Worm (Caenorhabditis elegans) whole organism, mixed stage, embryonic: Measurements from ENCODE around the gene sru-22.

Source experiments
- ceh-39 ChIP-seq: fragments of 150-350 bp; optimal IDR thresholded peaks from 2 replicates; lab custom pipeline; 2014; ENCODE audit warnings: missing biosample characterization, missing genetic modification characterization
- ceh-43 ChIP-seq: fragments of 200-800 bp; sonication (Bioruptor generic); optimal IDR thresholded peaks from 2 replicates; lab custom pipeline; 2018; ENCODE audit warnings: mild to moderate bottlenecking, missing genetic modification characterization, moderate library complexity, missing compliant biosample characterization
- ceh-83 ChIP-seq: fragments of 200-800 bp; sonication (Bioruptor generic); optimal IDR thresholded peaks from 2 replicates; lab custom pipeline; 2018; ENCODE audit warnings: mild to moderate bottlenecking, missing genetic modification characterization, missing compliant biosample characterization
- ces-1 ChIP-seq: fragments of 150-350 bp; optimal IDR thresholded peaks from 2 replicates; lab custom pipeline; 2014; ENCODE audit warnings: missing biosample characterization, missing genetic modification reagents, missing genetic modification characterization
- cnd-1 ChIP-seq: fragments of 200-800 bp; sonication (Bioruptor generic); optimal IDR thresholded peaks from 2 replicates; lab custom pipeline; 2018; ENCODE audit warnings: mild to moderate bottlenecking, missing genetic modification characterization, missing compliant biosample characterization
- drap-1 ChIP-seq: fragments of 200-800 bp; sonication (Bioruptor generic); optimal IDR thresholded peaks from 3 replicates; lab custom pipeline; 2018; ENCODE audit warnings: mild to moderate bottlenecking, missing genetic modification characterization, missing compliant biosample characterization
- elt-1 ChIP-seq: sonication (generic microtip); optimal IDR thresholded peaks from 2 replicates; lab custom pipeline; 2017; ENCODE audit warnings: missing genetic modification characterization, mild to moderate bottlenecking, missing compliant biosample characterization, antibody characterized with exemption, moderate library complexity, borderline replicate concordance; ENCODE audit not compliant: insufficient read depth
- elt-3 ChIP-seq: fragments of 150-350 bp; optimal IDR thresholded peaks from 2 replicates; lab custom pipeline; 2014; ENCODE audit warnings: missing biosample characterization, missing genetic modification characterization
- flh-1 ChIP-seq: fragments of 200-800 bp; sonication (Bioruptor generic); optimal IDR thresholded peaks from 2 replicates; lab custom pipeline; 2018; ENCODE audit warnings: mild to moderate bottlenecking, missing genetic modification characterization, moderate library complexity, missing compliant biosample characterization
- ham-2 ChIP-seq: fragments of 200-800 bp; sonication (Bioruptor generic); optimal IDR thresholded peaks from 2 replicates; lab custom pipeline; 2018; ENCODE audit warnings: mild to moderate bottlenecking, missing genetic modification characterization, missing compliant biosample characterization
- hlh-1 ChIP-seq: fragments of 150-350 bp; optimal IDR thresholded peaks from 2 replicates; lab custom pipeline; 2014; ENCODE audit warnings: missing biosample characterization, missing genetic modification reagents, missing genetic modification characterization
- lin-13 ChIP-seq: fragments of 150-350 bp; optimal IDR thresholded peaks from 2 replicates; lab custom pipeline; 2014; ENCODE audit warnings: missing biosample characterization, missing genetic modification characterization
- lin-32 ChIP-seq: fragments of 200-800 bp; sonication (Bioruptor generic); optimal IDR thresholded peaks from 2 replicates; lab custom pipeline; 2018; ENCODE audit warnings: mild to moderate bottlenecking, missing genetic modification characterization, missing compliant biosample characterization
- lsy-2 ChIP-seq: fragments of 150-350 bp; optimal IDR thresholded peaks from 2 replicates; lab custom pipeline; 2014; ENCODE audit warnings: missing biosample characterization, missing genetic modification characterization
- mab-5 ChIP-seq: fragments of 150-350 bp; optimal IDR thresholded peaks from 2 replicates; lab custom pipeline; 2014; ENCODE audit warnings: missing biosample characterization, missing genetic modification characterization
- mep-1 ChIP-seq: fragments of 150-350 bp; optimal IDR thresholded peaks from 2 replicates; lab custom pipeline; 2017; ENCODE audit warnings: missing biosample characterization, missing genetic modification reagents, missing genetic modification characterization, inconsistent platforms
- mls-2 ChIP-seq: sonication (generic microtip); optimal IDR thresholded peaks from 2 replicates; lab custom pipeline; 2016; ENCODE audit warnings: mild to moderate bottlenecking, missing genetic modification characterization, moderate library complexity, missing compliant biosample characterization
- nhr-2 ChIP-seq: fragments of 150-350 bp; optimal IDR thresholded peaks from 2 replicates; lab custom pipeline; 2014; ENCODE audit warnings: missing biosample characterization, missing genetic modification characterization
- nhr-237 ChIP-seq: fragments of 150-350 bp; optimal IDR thresholded peaks from 2 replicates; lab custom pipeline; 2014; ENCODE audit warnings: missing biosample characterization, missing genetic modification characterization
- nhr-28 ChIP-seq: fragments of 150-350 bp; optimal IDR thresholded peaks from 2 replicates; lab custom pipeline; 2014; ENCODE audit warnings: missing biosample characterization, missing genetic modification characterization
- nhr-76 ChIP-seq: sonication (generic microtip); optimal IDR thresholded peaks from 2 replicates; lab custom pipeline; 2017; ENCODE audit warnings: missing biosample characterization, missing genetic modification characterization
- pha-4 ChIP-seq: fragments of 150-350 bp; optimal IDR thresholded peaks from 2 replicates; lab custom pipeline; 2018; ENCODE audit warnings: missing biosample characterization, missing genetic modification reagents, missing genetic modification characterization
- sem-2 ChIP-seq: fragments of 200-800 bp; sonication (Bioruptor generic); optimal IDR thresholded peaks from 2 replicates; lab custom pipeline; 2018; ENCODE audit warnings: mild to moderate bottlenecking, missing genetic modification characterization, missing compliant biosample characterization
- snpc-4 ChIP-seq: fragments of 150-350 bp; optimal IDR thresholded peaks from 2 replicates; lab custom pipeline; 2014; ENCODE audit warnings: missing biosample characterization, missing genetic modification characterization
- sptf-1 ChIP-seq: sonication (generic microtip); optimal IDR thresholded peaks from 2 replicates; lab custom pipeline; 2017; ENCODE audit warnings: mild to moderate bottlenecking, missing genetic modification characterization, moderate library complexity, missing compliant biosample characterization
- tbx-8 ChIP-seq: fragments of 200-800 bp; sonication (Bioruptor generic); optimal IDR thresholded peaks from 2 replicates; lab custom pipeline; 2018; ENCODE audit warnings: mild to moderate bottlenecking, missing genetic modification characterization, moderate library complexity, missing compliant biosample characterization
- unc-120 ChIP-seq: sonication (generic microtip); optimal IDR thresholded peaks from 2 replicates; lab custom pipeline; 2017; ENCODE audit warnings: missing genetic modification characterization, missing compliant biosample characterization; ENCODE audit not compliant: poor library complexity, severe bottlenecking
- unc-39 ChIP-seq: fragments of 150-350 bp; optimal IDR thresholded peaks from 2 replicates; lab custom pipeline; 2014; ENCODE audit warnings: missing biosample characterization, missing genetic modification characterization
- unc-62 ChIP-seq: fragments of 150-350 bp; optimal IDR thresholded peaks from 2 replicates; lab custom pipeline; 2014; ENCODE audit warnings: missing biosample characterization, missing genetic modification reagents, missing genetic modification characterization
- ztf-11 ChIP-seq: fragments of 150-350 bp; optimal IDR thresholded peaks from 2 replicates; lab custom pipeline; 2014; ENCODE audit warnings: missing biosample characterization, missing genetic modification characterization

Gene sru-22

ce11 chrV:16017671-16018070 is 42.9 kb upstream of the sru-22 start, which contains the start of gene srx-43:
TSS of gene srx-43 (plus strand) at chrV:16017971.
- TF ChIP-seq ceh-83 (GFP tag; lab: Kevin White, UChicago) (no peak), ceh-43 (GFP tag; lab: Kevin White, UChicago) (no peak), elt-1 (tag; lab: Kevin White, UChicago) (no peak), pha-4 (tag; lab: Kevin White, UChicago) (no peak), mep-1 (tag; lab: Kevin White, UChicago) (no peak), mab-5 (tag; lab: Kevin White, UChicago) (no peak), elt-3 (no peak), drap-1 (GFP tag; lab: Kevin White, UChicago) (no peak)

ce11 chrV:16016977-16017376 is 42.2 kb upstream of the sru-22 start:
- TF ChIP-seq nhr-76 (tag; lab: Kevin White, UChicago) = no peak
- TF ChIP-seq ceh-43 (GFP tag; lab: Kevin White, UChicago) = no peak
- TF ChIP-seq pha-4 (tag; lab: Kevin White, UChicago) = no peak
- no peak for TF ChIP-seq elt-1 (tag; lab: Kevin White, UChicago)
- no peak for TF ChIP-seq snpc-4 (tag; lab: Kevin White, UChicago)
- TF ChIP-seq nhr-2 (tag; lab: Kevin White, UChicago) = no peak
- no peak for TF ChIP-seq ceh-39 (tag; lab: Kevin White, UChicago)
- TF ChIP-seq hlh-1 = no peak
- TF ChIP-seq mls-2 = no peak
- no peak for TF ChIP-seq sem-2
- TF ChIP-seq cnd-1 (tag; lab: Kevin White, UChicago) = no peak
- no peak for TF ChIP-seq drap-1 (GFP tag; lab: Kevin White, UChicago)
- TF ChIP-seq mab-5 (tag; lab: Kevin White, UChicago) = no peak
- TF ChIP-seq mep-1 (tag; lab: Kevin White, UChicago) = no peak
- TF ChIP-seq sptf-1 (tag; lab: Kevin White, UChicago) = no peak
- no peak for TF ChIP-seq lin-32
- TF ChIP-seq ces-1 = no peak

ce11 chrV:16015652-16016051 is 40.9 kb upstream of the sru-22 start, which contains the start of gene str-232:
TSS of gene str-232 (minus strand) at chrV:16015752.
- TF ChIP-seq ceh-39 (tag; lab: Kevin White, UChicago) = no peak
- no peak for TF ChIP-seq mep-1 (tag; lab: Kevin White, UChicago)
- TF ChIP-seq unc-39 (tag; lab: Kevin White, UChicago) = no peak
- TF ChIP-seq hlh-1 = no peak
- no peak for TF ChIP-seq elt-3
- no peak for TF ChIP-seq tbx-8
- no peak for TF ChIP-seq ztf-11 (tag; lab: Kevin White, UChicago)
- TF ChIP-seq snpc-4 (tag; lab: Kevin White, UChicago) = no peak
- TF ChIP-seq ceh-83 (GFP tag; lab: Kevin White, UChicago) = no peak
- TF ChIP-seq, all 35 proteins: peak for 0

ce11 chrV:16009564-16009963 is 34.8 kb upstream of the sru-22 start, which contains the start of gene str-233:
TSS of gene str-233 (minus strand) at chrV:16009664.
- TF ChIP-seq elt-3 (no peak), ceh-83 (GFP tag; lab: Kevin White, UChicago) (no peak), nhr-76 (tag; lab: Kevin White, UChicago) (no peak), pha-4 (tag; lab: Kevin White, UChicago) (no peak), tbx-8 (no peak)

ce11 chrV:16007505-16007904 is 32.8 kb upstream of the sru-22 start, which contains the start of gene str-231:
TSS of gene str-231 (minus strand) at chrV:16007605.
- TF ChIP-seq cnd-1 (tag; lab: Kevin White, UChicago) (no peak), mep-1 (tag; lab: Kevin White, UChicago) (no peak), elt-3 (no peak), ceh-83 (GFP tag; lab: Kevin White, UChicago) (no peak), elt-1 (tag; lab: Kevin White, UChicago) (no peak), ham-2 (no peak), ztf-11 (tag; lab: Kevin White, UChicago) (no peak)
- TF ChIP-seq, all 35 proteins: peak for 0

ce11 chrV:16002288-16002687 is 27.6 kb upstream of the sru-22 start, which contains the start of gene nhr-63:
TSS of gene nhr-63 (plus strand) at chrV:16002588.
- TF ChIP-seq nhr-237 (tag; lab: Kevin White, UChicago) (no peak), nhr-28 (no peak), unc-120 (tag; lab: Kevin White, UChicago) (no peak), mab-5 (tag; lab: Kevin White, UChicago) (no peak), unc-62 (no peak), mls-2 (no peak), lsy-2 (tag; lab: Kevin White, UChicago) (no peak), nhr-2 (tag; lab: Kevin White, UChicago) (no peak), elt-1 (tag; lab: Kevin White, UChicago) (no peak), ceh-83 (GFP tag; lab: Kevin White, UChicago) (no peak), lin-13 (tag; lab: Kevin White, UChicago) (no peak), flh-1 (GFP tag; lab: Kevin White, UChicago) (no peak), ceh-39 (tag; lab: Kevin White, UChicago) (no peak), snpc-4 (tag; lab: Kevin White, UChicago) (no peak), sptf-1 (tag; lab: Kevin White, UChicago) (no peak), mep-1 (tag; lab: Kevin White, UChicago) (no peak)
- TF ChIP-seq, all 35 proteins: peak for 0
